Worm (Caenorhabditis elegans) whole organism, late embryonic: ENCODE results near the gene F55A4.13.

ENCODE experiments used
- C38D4.7 ChIP-seq: fragments of 200-800 bp; sonication (Bioruptor generic); optimal IDR thresholded peaks from 2 replicates; lab custom pipeline; 2018; ENCODE audit warnings: mild to moderate bottlenecking, missing genetic modification characterization, moderate library complexity, missing compliant biosample characterization
- F13H6.1 ChIP-seq: sonication (generic microtip); optimal IDR thresholded peaks from 2 replicates; lab custom pipeline; 2016; ENCODE audit warnings: missing genetic modification characterization, missing compliant biosample characterization
- K09A11.1 ChIP-seq: sonication (generic microtip); optimal IDR thresholded peaks from 2 replicates; lab custom pipeline; 2017; ENCODE audit warnings: antibody characterized with exemption, mild to moderate bottlenecking, missing genetic modification characterization, missing compliant biosample characterization; ENCODE audit not compliant: insufficient read depth
- T23F11.4 ChIP-seq: fragments of 200-800 bp; sonication (Bioruptor generic); optimal IDR thresholded peaks from 2 replicates; lab custom pipeline; 2018; ENCODE audit warnings: mild to moderate bottlenecking, missing genetic modification characterization, missing compliant biosample characterization
- ama-1 ChIP-seq: fragments of 150-350 bp; optimal IDR thresholded peaks from 2 replicates; lab custom pipeline; 2014
- ceh-18 ChIP-seq: sonication (generic microtip); optimal IDR thresholded peaks from 2 replicates; lab custom pipeline; 2016; ENCODE audit warnings: missing genetic modification characterization, missing compliant biosample characterization
- ceh-2 ChIP-seq: sonication (generic microtip); optimal IDR thresholded peaks from 2 replicates; lab custom pipeline; 2016; ENCODE audit warnings: missing genotype, missing genetic modification characterization, missing compliant biosample characterization
- ceh-22 ChIP-seq: sonication (generic microtip); optimal IDR thresholded peaks from 2 replicates; lab custom pipeline; 2017; ENCODE audit warnings: missing biosample characterization, missing genetic modification characterization
- ceh-31 ChIP-seq: sonication (generic microtip); optimal IDR thresholded peaks from 2 replicates; lab custom pipeline; 2016; ENCODE audit warnings: missing genetic modification characterization, missing compliant biosample characterization
- ceh-48 ChIP-seq: sonication (generic microtip); optimal IDR thresholded peaks from 2 replicates; lab custom pipeline; 2016; ENCODE audit warnings: missing genetic modification characterization, inconsistent platforms, missing compliant biosample characterization
- ceh-6 ChIP-seq: fragments of 200-800 bp; sonication (Bioruptor generic); optimal IDR thresholded peaks from 2 replicates; lab custom pipeline; 2018; ENCODE audit warnings: mild to moderate bottlenecking, missing genetic modification characterization, missing compliant biosample characterization
- dve-1 ChIP-seq: sonication (generic microtip); optimal IDR thresholded peaks from 2 replicates; lab custom pipeline; 2017; ENCODE audit warnings: antibody characterized with exemption, mild to moderate bottlenecking, missing genetic modification characterization, missing compliant biosample characterization
- elt-2 ChIP-seq: sonication (generic microtip); optimal IDR thresholded peaks from 2 replicates; lab custom pipeline; 2016; ENCODE audit warnings: missing genetic modification reagents, missing genetic modification characterization, missing compliant biosample characterization
- elt-4 ChIP-seq: sonication (generic microtip); optimal IDR thresholded peaks from 2 replicates; lab custom pipeline; 2016; ENCODE audit warnings: missing genetic modification characterization, missing compliant biosample characterization
- eyg-1 ChIP-seq: sonication (generic microtip); optimal IDR thresholded peaks from 2 replicates; lab custom pipeline; 2016; ENCODE audit warnings: missing genotype, missing genetic modification characterization, missing compliant biosample characterization
- fax-1 ChIP-seq: sonication (generic microtip); optimal IDR thresholded peaks from 2 replicates; lab custom pipeline; 2016; ENCODE audit warnings: missing genotype, missing genetic modification characterization, missing compliant biosample characterization
- fkh-10 ChIP-seq: fragments of 150-350 bp; optimal IDR thresholded peaks from 2 replicates; lab custom pipeline; 2014; ENCODE audit warnings: missing biosample characterization, missing genetic modification reagents, missing genetic modification characterization
- fkh-6 ChIP-seq: sonication (generic microtip); optimal IDR thresholded peaks from 2 replicates; lab custom pipeline; 2016; ENCODE audit warnings: missing genetic modification characterization, missing compliant biosample characterization
- gmeb-2 ChIP-seq: sonication (generic microtip); optimal IDR thresholded peaks from 2 replicates; lab custom pipeline; 2016; ENCODE audit warnings: missing genetic modification characterization, inconsistent platforms, missing compliant biosample characterization
- hlh-13 ChIP-seq: fragments of 200-800 bp; sonication (Bioruptor generic); optimal IDR thresholded peaks from 2 replicates; lab custom pipeline; 2018; ENCODE audit warnings: mild to moderate bottlenecking, missing genetic modification characterization, missing compliant biosample characterization
- hlh-15 ChIP-seq: sonication (generic microtip); optimal IDR thresholded peaks from 2 replicates; lab custom pipeline; 2016; ENCODE audit warnings: missing genetic modification characterization, missing compliant biosample characterization
- lim-6 ChIP-seq: sonication (generic microtip); optimal IDR thresholded peaks from 2 replicates; lab custom pipeline; 2016; ENCODE audit warnings: missing genetic modification characterization, missing compliant biosample characterization
- lin-11 ChIP-seq: fragments of 200-800 bp; sonication (Bioruptor generic); optimal IDR thresholded peaks from 2 replicates; lab custom pipeline; 2018; ENCODE audit warnings: mild to moderate bottlenecking, missing genetic modification characterization, missing compliant biosample characterization
- mec-3 ChIP-seq: sonication (generic microtip); optimal IDR thresholded peaks from 2 replicates; lab custom pipeline; 2016; ENCODE audit warnings: borderline replicate concordance, missing genetic modification characterization, missing compliant biosample characterization
- nfya-1 ChIP-seq: sonication (generic microtip); optimal IDR thresholded peaks from 2 replicates; lab custom pipeline; 2017; ENCODE audit warnings: missing genetic modification characterization, mild to moderate bottlenecking, missing compliant biosample characterization, antibody characterized with exemption, moderate library complexity
- npax-4 ChIP-seq: sonication (generic microtip); optimal IDR thresholded peaks from 2 replicates; lab custom pipeline; 2016; ENCODE audit warnings: missing genetic modification characterization, missing compliant biosample characterization
- pha-2 ChIP-seq: sonication (generic microtip); optimal IDR thresholded peaks from 2 replicates; lab custom pipeline; 2017; ENCODE audit warnings: mild to moderate bottlenecking, missing genetic modification characterization, missing compliant biosample characterization
- pqm-1 ChIP-seq: sonication (generic microtip); optimal IDR thresholded peaks from 2 replicates; lab custom pipeline; 2016; ENCODE audit warnings: missing genetic modification characterization, missing compliant biosample characterization
- pros-1 ChIP-seq: fragments of 150-350 bp; optimal IDR thresholded peaks from 2 replicates; lab custom pipeline; 2014; ENCODE audit warnings: missing biosample characterization, missing genetic modification reagents, missing genetic modification characterization
- ref-2 ChIP-seq: sonication (generic microtip); optimal IDR thresholded peaks from 2 replicates; lab custom pipeline; 2016; ENCODE audit warnings: missing genetic modification characterization, missing compliant biosample characterization
- rnt-1 ChIP-seq: sonication (generic microtip); optimal IDR thresholded peaks from 2 replicates; lab custom pipeline; 2016; ENCODE audit warnings: missing genetic modification characterization, missing compliant biosample characterization
- sdc-2 ChIP-seq: sonication (generic microtip); optimal IDR thresholded peaks from 2 replicates; lab custom pipeline; 2016; ENCODE audit warnings: missing genotype, missing genetic modification characterization, missing compliant biosample characterization
- sox-2 ChIP-seq: fragments of 200-800 bp; sonication (Bioruptor generic); IDR thresholded peaks from 2 replicates; pipeline ENCODE4 v1.3.6; 2022; ENCODE audit warnings: missing genetic modification reagents, missing genetic modification characterization, missing compliant biosample characterization
- sox-4 ChIP-seq: sonication (generic microtip); optimal IDR thresholded peaks from 2 replicates; lab custom pipeline; 2017; ENCODE audit warnings: mild to moderate bottlenecking, missing genetic modification characterization, inconsistent platforms, missing compliant biosample characterization
- tbx-2 ChIP-seq: sonication (generic microtip); optimal IDR thresholded peaks from 2 replicates; lab custom pipeline; 2016; ENCODE audit warnings: missing genetic modification characterization, missing compliant biosample characterization
- tbx-7 ChIP-seq: sonication (generic microtip); optimal IDR thresholded peaks from 2 replicates; lab custom pipeline; 2016; ENCODE audit warnings: missing genotype, missing genetic modification characterization, missing compliant biosample characterization
- ttx-3 ChIP-seq: sonication (generic microtip); optimal IDR thresholded peaks from 2 replicates; lab custom pipeline; 2016; ENCODE audit warnings: missing genetic modification reagents, missing genetic modification characterization, missing compliant biosample characterization
- unc-3 ChIP-seq, 2 experiments: fragments of 200-800 bp in 1 of 2; sonication (Bioruptor generic) in 1 of 2; sonication (generic microtip) in 1 of 2; conservative IDR thresholded peaks in 1 of 2; optimal IDR thresholded peaks in 1 of 2; 2 replicates each; pipeline versions ENCODE4 v1.3.6 to Lab custom; 2016 to 2022; ENCODE audit warnings: missing compliant biosample characterization in 2 of 2, missing genetic modification characterization in 2 of 2, missing genetic modification reagents in 1 of 2
- unc-42 ChIP-seq: sonication (generic microtip); optimal IDR thresholded peaks from 2 replicates; lab custom pipeline; 2016; ENCODE audit warnings: missing genotype, missing genetic modification characterization, missing compliant biosample characterization
- unc-55 ChIP-seq: sonication (generic microtip); optimal IDR thresholded peaks from 2 replicates; lab custom pipeline; 2017; ENCODE audit warnings: missing biosample characterization, missing genetic modification reagents, missing genetic modification characterization
- unc-86 ChIP-seq: sonication (generic microtip); optimal IDR thresholded peaks from 2 replicates; lab custom pipeline; 2016; ENCODE audit warnings: missing genetic modification characterization, missing compliant biosample characterization

Gene F55A4.13

ce11 chrX:1051041-1051440, 33.7 kb upstream of the F55A4.13 start:
- TF ChIP-seq lim-6 (peak; percentile 14), ceh-18 (tag; lab: Kevin White, UChicago) (peak; percentile 51), sox-2 (GFP tag; lab: Robert Waterston, UW) (no peak), npax-4 (tag; lab: Kevin White, UChicago) (no peak), ttx-3 (tag; lab: Kevin White, UChicago) (no peak), hlh-13 (GFP tag; lab: Kevin White, UChicago) (no peak), sox-4 (no peak), fax-1 (tag; lab: Kevin White, UChicago) (no peak), C38D4.7 (no peak), unc-42 (tag; lab: Kevin White, UChicago) (peak; percentile 29), sdc-2 (tag; lab: Kevin White, UChicago) (peak; percentile 18), tbx-2 (no peak), pha-2 (no peak), tbx-7 (tag; lab: Kevin White, UChicago) (no peak), pros-1 (tag; lab: Kevin White, UChicago) (no peak), unc-55 (GFP tag; lab: Kevin White, UChicago) (peak; percentile 67), T23F11.4 (GFP tag; lab: Kevin White, UChicago) (no peak), rnt-1 (tag; lab: Kevin White, UChicago) (peak; percentile 44), dve-1 (tag; lab: Kevin White, UChicago) (no peak), nfya-1 (tag; lab: Kevin White, UChicago) (peak; percentile 3)

DNA sequence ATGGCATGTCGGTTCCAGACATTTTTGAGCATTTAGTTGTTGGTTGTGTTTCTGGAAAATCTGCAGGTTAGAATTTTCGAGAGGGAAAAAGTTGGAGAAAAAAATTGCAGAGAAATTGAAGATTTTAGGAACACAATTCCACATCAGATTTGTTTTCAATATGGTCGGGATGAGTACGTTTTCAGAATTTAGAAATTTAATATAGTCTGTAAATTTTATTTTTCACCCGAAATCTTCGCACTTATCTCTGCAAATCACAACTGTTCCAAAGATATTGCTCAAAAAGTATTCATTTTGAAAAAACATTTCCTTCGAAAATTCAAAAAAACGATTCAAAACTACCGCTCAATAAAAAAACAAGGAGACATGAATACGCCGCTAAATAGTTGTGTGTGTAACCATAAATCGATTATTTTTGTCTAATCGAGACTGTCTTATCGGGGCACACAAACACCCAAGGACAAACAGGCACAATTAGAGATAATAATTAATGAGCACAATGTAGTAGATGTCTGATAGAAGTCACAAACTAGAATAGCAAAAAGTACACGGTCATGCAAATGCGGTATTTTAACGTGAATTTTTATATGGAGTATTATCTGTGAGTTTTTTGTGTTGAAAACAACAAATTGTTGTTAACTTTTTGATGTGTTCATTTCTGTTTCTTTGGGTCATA, 28.9 kb upstream of the F55A4.13 start, which contains the start of gene vpat-1:
Gene vpat-1, minus strand, starts transcription at position 51 of the 676 bp plus-strand sequence.
- TF ChIP-seq eyg-1 (tag; lab: Kevin White, UChicago), result no peak
- peak; percentile 86 for TF ChIP-seq elt-2 (tag; lab: Kevin White, UChicago)

ce11 chrX:1044327-1044726, 27.0 kb upstream of the F55A4.13 start:
- no peak for TF ChIP-seq eyg-1 (tag; lab: Kevin White, UChicago)
- TF ChIP-seq hlh-13 (GFP tag; lab: Kevin White, UChicago), result no peak
- no peak for TF ChIP-seq mec-3 (tag; lab: Kevin White, UChicago)
- no peak for TF ChIP-seq gmeb-2 (tag; lab: Kevin White, UChicago)
- TF ChIP-seq lin-11 (tag; lab: Kevin White, UChicago), result no peak
- TF ChIP-seq elt-4 (tag; lab: Kevin White, UChicago), result no peak
- TF ChIP-seq unc-3 (GFP tag; conservative IDR thresholded peaks at IDR 0.05; lab: Robert Waterston, UW), result no peak
- no peak for TF ChIP-seq unc-3 (tag; optimal IDR thresholded peaks at IDR 0.05; lab: Kevin White, UChicago)
- TF ChIP-seq fkh-10 (GFP tag; lab: Kevin White, UChicago), result no peak
- no peak for TF ChIP-seq pros-1 (tag; lab: Kevin White, UChicago)
- TF ChIP-seq dve-1 (tag; lab: Kevin White, UChicago), result no peak
- no peak for TF ChIP-seq sox-4
- no peak for TF ChIP-seq pqm-1 (tag; lab: Kevin White, UChicago)
- TF ChIP-seq ama-1 (lab: Kevin White, UChicago), result no peak
- no peak for TF ChIP-seq unc-86 (tag; lab: Kevin White, UChicago)
- no peak for TF ChIP-seq ceh-6
- no peak for TF ChIP-seq fax-1 (tag; lab: Kevin White, UChicago)

ce11 chrX:1038347-1038746, 21.0 kb upstream of the F55A4.13 start, which contains the start of gene F55A4.7:
Gene F55A4.7 (minus strand): TSS chrX:1038447.
- TF ChIP-seq sox-4, result no peak
- TF ChIP-seq ceh-2 (tag; lab: Kevin White, UChicago), result no peak
- no peak for TF ChIP-seq npax-4 (tag; lab: Kevin White, UChicago)
- TF ChIP-seq elt-4 (tag; lab: Kevin White, UChicago), result no peak
- no peak for TF ChIP-seq hlh-15
- no peak for TF ChIP-seq ceh-31 (tag; lab: Kevin White, UChicago)
- TF ChIP-seq ref-2, result no peak
- no peak for TF ChIP-seq ceh-48 (tag; lab: Kevin White, UChicago)
- no peak for TF ChIP-seq ceh-22 (tag; lab: Kevin White, UChicago)
- TF ChIP-seq ceh-6, result no peak
- TF ChIP-seq K09A11.1 (tag; lab: Kevin White, UChicago), result no peak
- no peak for TF ChIP-seq F13H6.1
- no peak for TF ChIP-seq fkh-6 (tag; lab: Kevin White, UChicago)
